Worm (Caenorhabditis elegans) whole organism, mixed stage, embryonic: Measurements from ENCODE around the gene C06A1.6.

Source experiments
- M03D4.4 ChIP-seq: sonication (generic microtip); optimal IDR thresholded peaks from 2 replicates; lab custom pipeline; 2017; ENCODE audit warnings: mild to moderate bottlenecking, missing genetic modification characterization, missing compliant biosample characterization
- bed-3 ChIP-seq: fragments of 200-800 bp; sonication (Bioruptor generic); optimal IDR thresholded peaks from 3 replicates; lab custom pipeline; 2018; ENCODE audit warnings: mild to moderate bottlenecking, missing genetic modification characterization, moderate library complexity, missing compliant biosample characterization
- blmp-1 ChIP-seq: fragments of 150-350 bp; optimal IDR thresholded peaks from 2 replicates; lab custom pipeline; 2014; ENCODE audit warnings: missing biosample characterization, missing genetic modification characterization
- ceh-43 ChIP-seq: fragments of 200-800 bp; sonication (Bioruptor generic); optimal IDR thresholded peaks from 2 replicates; lab custom pipeline; 2018; ENCODE audit warnings: mild to moderate bottlenecking, missing genetic modification characterization, moderate library complexity, missing compliant biosample characterization
- ces-1 ChIP-seq: fragments of 150-350 bp; optimal IDR thresholded peaks from 2 replicates; lab custom pipeline; 2014; ENCODE audit warnings: missing biosample characterization, missing genetic modification reagents, missing genetic modification characterization
- cnd-1 ChIP-seq: fragments of 200-800 bp; sonication (Bioruptor generic); optimal IDR thresholded peaks from 2 replicates; lab custom pipeline; 2018; ENCODE audit warnings: mild to moderate bottlenecking, missing genetic modification characterization, missing compliant biosample characterization
- drap-1 ChIP-seq: fragments of 200-800 bp; sonication (Bioruptor generic); optimal IDR thresholded peaks from 3 replicates; lab custom pipeline; 2018; ENCODE audit warnings: mild to moderate bottlenecking, missing genetic modification characterization, missing compliant biosample characterization
- elt-1 ChIP-seq: sonication (generic microtip); optimal IDR thresholded peaks from 2 replicates; lab custom pipeline; 2017; ENCODE audit warnings: missing genetic modification characterization, mild to moderate bottlenecking, missing compliant biosample characterization, antibody characterized with exemption, moderate library complexity, borderline replicate concordance; ENCODE audit not compliant: insufficient read depth
- elt-3 ChIP-seq: fragments of 150-350 bp; optimal IDR thresholded peaks from 2 replicates; lab custom pipeline; 2014; ENCODE audit warnings: missing biosample characterization, missing genetic modification characterization
- ham-2 ChIP-seq: fragments of 200-800 bp; sonication (Bioruptor generic); optimal IDR thresholded peaks from 2 replicates; lab custom pipeline; 2018; ENCODE audit warnings: mild to moderate bottlenecking, missing genetic modification characterization, missing compliant biosample characterization
- hlh-1 ChIP-seq: fragments of 150-350 bp; optimal IDR thresholded peaks from 2 replicates; lab custom pipeline; 2014; ENCODE audit warnings: missing biosample characterization, missing genetic modification reagents, missing genetic modification characterization
- lin-32 ChIP-seq: fragments of 200-800 bp; sonication (Bioruptor generic); optimal IDR thresholded peaks from 2 replicates; lab custom pipeline; 2018; ENCODE audit warnings: mild to moderate bottlenecking, missing genetic modification characterization, missing compliant biosample characterization
- lsy-2 ChIP-seq: fragments of 150-350 bp; optimal IDR thresholded peaks from 2 replicates; lab custom pipeline; 2014; ENCODE audit warnings: missing biosample characterization, missing genetic modification characterization
- mep-1 ChIP-seq: fragments of 150-350 bp; optimal IDR thresholded peaks from 2 replicates; lab custom pipeline; 2017; ENCODE audit warnings: missing biosample characterization, missing genetic modification reagents, missing genetic modification characterization, inconsistent platforms
- mls-2 ChIP-seq: sonication (generic microtip); optimal IDR thresholded peaks from 2 replicates; lab custom pipeline; 2016; ENCODE audit warnings: mild to moderate bottlenecking, missing genetic modification characterization, moderate library complexity, missing compliant biosample characterization
- nhr-12 ChIP-seq: fragments of 150-350 bp; optimal IDR thresholded peaks from 2 replicates; lab custom pipeline; 2014; ENCODE audit warnings: missing biosample characterization, missing genetic modification characterization
- nhr-2 ChIP-seq: fragments of 150-350 bp; optimal IDR thresholded peaks from 2 replicates; lab custom pipeline; 2014; ENCODE audit warnings: missing biosample characterization, missing genetic modification characterization
- nhr-28 ChIP-seq: fragments of 150-350 bp; optimal IDR thresholded peaks from 2 replicates; lab custom pipeline; 2014; ENCODE audit warnings: missing biosample characterization, missing genetic modification characterization
- nhr-76 ChIP-seq: sonication (generic microtip); optimal IDR thresholded peaks from 2 replicates; lab custom pipeline; 2017; ENCODE audit warnings: missing biosample characterization, missing genetic modification characterization
- pha-4 ChIP-seq: fragments of 150-350 bp; optimal IDR thresholded peaks from 2 replicates; lab custom pipeline; 2018; ENCODE audit warnings: missing biosample characterization, missing genetic modification reagents, missing genetic modification characterization
- sem-2 ChIP-seq: fragments of 200-800 bp; sonication (Bioruptor generic); optimal IDR thresholded peaks from 2 replicates; lab custom pipeline; 2018; ENCODE audit warnings: mild to moderate bottlenecking, missing genetic modification characterization, missing compliant biosample characterization
- snpc-4 ChIP-seq: fragments of 150-350 bp; optimal IDR thresholded peaks from 2 replicates; lab custom pipeline; 2014; ENCODE audit warnings: missing biosample characterization, missing genetic modification characterization
- sptf-1 ChIP-seq: sonication (generic microtip); optimal IDR thresholded peaks from 2 replicates; lab custom pipeline; 2017; ENCODE audit warnings: mild to moderate bottlenecking, missing genetic modification characterization, moderate library complexity, missing compliant biosample characterization
- tbx-8 ChIP-seq: fragments of 200-800 bp; sonication (Bioruptor generic); optimal IDR thresholded peaks from 2 replicates; lab custom pipeline; 2018; ENCODE audit warnings: mild to moderate bottlenecking, missing genetic modification characterization, moderate library complexity, missing compliant biosample characterization
- unc-120 ChIP-seq: sonication (generic microtip); optimal IDR thresholded peaks from 2 replicates; lab custom pipeline; 2017; ENCODE audit warnings: missing genetic modification characterization, missing compliant biosample characterization; ENCODE audit not compliant: poor library complexity, severe bottlenecking
- unc-39 ChIP-seq: fragments of 150-350 bp; optimal IDR thresholded peaks from 2 replicates; lab custom pipeline; 2014; ENCODE audit warnings: missing biosample characterization, missing genetic modification characterization
- unc-62 ChIP-seq: fragments of 150-350 bp; optimal IDR thresholded peaks from 2 replicates; lab custom pipeline; 2014; ENCODE audit warnings: missing biosample characterization, missing genetic modification reagents, missing genetic modification characterization
- zip-8 ChIP-seq: fragments of 150-350 bp; optimal IDR thresholded peaks from 2 replicates; lab custom pipeline; 2014; ENCODE audit warnings: missing biosample characterization, missing genetic modification characterization
- ztf-11 ChIP-seq: fragments of 150-350 bp; optimal IDR thresholded peaks from 2 replicates; lab custom pipeline; 2014; ENCODE audit warnings: missing biosample characterization, missing genetic modification characterization

The C06A1.6 gene

ce11 chrII:10539232-10539631 lies 25.2 kb downstream of the C06A1.6 start, which contains the start of gene R166.3:
Gene R166.3 (minus strand): TSS chrII:10539332.
- TF ChIP-seq unc-120 (tag; lab: Kevin White, UChicago) (no peak), lsy-2 (tag; lab: Kevin White, UChicago) (no peak), blmp-1 (tag; lab: Kevin White, UChicago) (no peak), snpc-4 (no peak), drap-1 (no peak), nhr-28 (tag; lab: Kevin White, UChicago) (no peak), elt-1 (tag; lab: Kevin White, UChicago) (no peak), ztf-11 (tag; lab: Kevin White, UChicago) (no peak), unc-39 (no peak), ham-2 (GFP tag; lab: Kevin White, UChicago) (no peak), sem-2 (GFP tag; lab: Kevin White, UChicago) (no peak), mls-2 (tag; lab: Kevin White, UChicago) (no peak), bed-3 (GFP tag; lab: Kevin White, UChicago) (no peak), nhr-76 (tag; lab: Kevin White, UChicago) (no peak)

- no peak for TF ChIP-seq pha-4 (tag; lab: Kevin White, UChicago)
- TF ChIP-seq unc-120 (tag; lab: Kevin White, UChicago): no peak
- no peak for TF ChIP-seq tbx-8 (GFP tag; lab: Kevin White, UChicago)
- TF ChIP-seq elt-3 (tag; lab: Kevin White, UChicago): no peak
- no peak for TF ChIP-seq hlh-1 (tag; lab: Kevin White, UChicago)
- TF ChIP-seq snpc-4: no peak
- no peak for TF ChIP-seq zip-8 (tag; lab: Kevin White, UChicago)
- no peak for TF ChIP-seq unc-62 (GFP tag; lab: Kevin White, UChicago)
- TF ChIP-seq nhr-12 (tag; lab: Kevin White, UChicago): no peak
- no peak for TF ChIP-seq sptf-1
- TF ChIP-seq drap-1: no peak
These were observed 26.5 kb downstream of the C06A1.6 start for ce11 chrII:10537988-10538387.

ce11 chrII:10537571-10537970 lies 26.9 kb downstream of the C06A1.6 start, which contains the start of gene R166.2:
Gene R166.2 (minus strand): TSS chrII:10537671.
- TF ChIP-seq sem-2 (GFP tag; lab: Kevin White, UChicago) (no peak), unc-62 (GFP tag; lab: Kevin White, UChicago) (no peak), tbx-8 (GFP tag; lab: Kevin White, UChicago) (no peak), nhr-28 (tag; lab: Kevin White, UChicago) (no peak), nhr-2 (no peak), ces-1 (GFP tag; lab: Kevin White, UChicago) (no peak), ztf-11 (tag; lab: Kevin White, UChicago) (no peak), sptf-1 (no peak), pha-4 (tag; lab: Kevin White, UChicago) (no peak), nhr-76 (tag; lab: Kevin White, UChicago) (no peak), lsy-2 (tag; lab: Kevin White, UChicago) (no peak)
- TF ChIP-seq, all 35 proteins: peak for 0

- TF ChIP-seq nhr-2: no peak
- no peak for TF ChIP-seq lin-32 (GFP tag; lab: Kevin White, UChicago)
- no peak for TF ChIP-seq nhr-28 (tag; lab: Kevin White, UChicago)
- TF ChIP-seq mls-2 (tag; lab: Kevin White, UChicago): no peak
- TF ChIP-seq nhr-12 (tag; lab: Kevin White, UChicago): no peak
- no peak for TF ChIP-seq M03D4.4
- no peak for TF ChIP-seq unc-39
- TF ChIP-seq drap-1: no peak
- TF ChIP-seq bed-3 (GFP tag; lab: Kevin White, UChicago): no peak
- TF ChIP-seq unc-62 (GFP tag; lab: Kevin White, UChicago): no peak
- TF ChIP-seq ces-1 (GFP tag; lab: Kevin White, UChicago): no peak
These were observed 30.5 kb downstream of the C06A1.6 start for ce11 chrII:10533985-10534384.

- TF ChIP-seq ceh-43 (GFP tag; lab: Kevin White, UChicago) (no peak), mep-1 (tag; lab: Kevin White, UChicago) (no peak), elt-3 (tag; lab: Kevin White, UChicago) (no peak), tbx-8 (GFP tag; lab: Kevin White, UChicago) (no peak), lin-32 (GFP tag; lab: Kevin White, UChicago) (no peak), zip-8 (tag; lab: Kevin White, UChicago) (no peak), ztf-11 (tag; lab: Kevin White, UChicago) (no peak), unc-120 (tag; lab: Kevin White, UChicago) (no peak), lsy-2 (tag; lab: Kevin White, UChicago) (no peak), M03D4.4 (no peak), nhr-2 (no peak), drap-1 (no peak), blmp-1 (tag; lab: Kevin White, UChicago) (no peak), cnd-1 (tag; lab: Kevin White, UChicago) (no peak), ces-1 (GFP tag; lab: Kevin White, UChicago) (no peak), unc-39 (no peak), elt-1 (tag; lab: Kevin White, UChicago) (no peak)
These were observed 32.9 kb downstream of the C06A1.6 start for ce11 chrII:10531604-10532003.
